Worm (Caenorhabditis elegans) whole organism, dauer: ENCODE data around the gene frpr-8.
"Not testable (repeated sequence)": the region's sequence is repeated elsewhere in the genome, so short reads cannot be mapped to it uniquely, and the experiment has no call there.

ENCODE experiments used
- unc-62 ChIP-seq: sonication (generic microtip); optimal IDR thresholded peaks from 2 replicates; lab custom pipeline; 2017; ENCODE audit warnings: missing biosample characterization, missing genetic modification reagents, missing genetic modification characterization

The frpr-8 gene

DNA sequence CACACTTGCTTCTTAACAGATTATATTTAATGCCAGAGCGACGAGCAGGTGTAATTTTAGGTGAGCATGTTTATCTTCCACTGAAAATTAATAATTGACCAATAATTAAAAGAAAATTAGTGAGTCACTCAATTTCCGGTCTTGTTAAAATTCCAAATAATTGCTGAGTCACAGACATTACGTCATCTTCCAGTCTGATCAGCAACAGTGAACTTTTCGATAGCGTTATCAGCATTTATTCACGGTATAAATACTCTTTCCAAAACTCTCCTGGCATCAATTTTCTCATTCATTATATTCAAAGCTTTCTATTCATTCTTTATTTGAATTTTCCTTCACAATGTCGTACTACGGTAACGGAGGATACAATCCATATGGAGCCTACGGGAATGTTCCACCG is 11.8 kb downstream of the frpr-8 start, which contains the start of gene kreg-1:
Gene kreg-1 (plus strand): TSS at position 341 of the 400 bp plus-strand sequence.
- no peak for TF ChIP-seq unc-62

DNA sequence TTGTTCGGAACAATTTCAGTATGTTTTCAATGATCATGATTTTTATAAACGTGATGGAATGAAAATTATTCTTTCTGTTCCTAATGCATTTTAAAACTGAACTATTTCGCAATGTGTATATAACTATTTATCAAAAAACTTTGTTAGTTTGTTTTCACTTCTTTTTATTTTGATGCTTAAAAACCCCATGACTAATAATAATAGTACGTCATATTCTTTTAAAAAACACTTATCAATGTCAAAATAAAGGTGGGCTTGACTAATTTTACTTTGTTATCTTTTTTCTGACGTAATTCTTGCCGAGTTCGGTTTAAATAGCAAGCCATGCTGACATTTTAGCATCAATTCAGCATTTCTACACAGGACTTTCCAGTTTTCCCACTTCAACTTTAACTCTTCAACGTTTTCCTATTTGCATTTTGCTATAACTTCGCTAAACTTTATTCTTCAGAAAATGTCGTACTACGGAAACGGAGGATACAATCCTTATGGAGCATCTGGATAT is 13.6 kb downstream of the frpr-8 start, which contains the start of gene F53A9.1:
Gene F53A9.1 (plus strand): TSS at position 455 of the 505 bp plus-strand sequence.
- TF ChIP-seq unc-62: no peak

DNA sequence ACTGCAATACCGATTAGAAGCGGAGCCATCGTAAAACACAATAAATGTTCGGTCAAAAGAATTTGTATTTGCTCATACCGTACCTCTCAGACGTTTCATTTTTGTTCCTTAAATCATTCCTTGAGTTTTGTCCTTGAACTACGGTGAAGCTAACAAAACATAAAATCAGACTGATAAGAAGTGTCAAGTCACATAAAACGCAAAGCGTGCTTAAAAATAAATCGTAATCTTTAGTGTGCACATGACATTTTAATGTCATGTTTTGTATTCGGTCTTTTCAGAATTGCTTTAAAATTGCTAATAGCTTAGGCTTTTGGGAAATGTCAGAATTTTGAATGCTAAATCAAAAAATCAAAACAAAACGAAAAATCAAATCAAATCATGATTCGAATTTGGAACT is 15.0 kb downstream of the frpr-8 start:
- TF ChIP-seq unc-62: no peak

DNA sequence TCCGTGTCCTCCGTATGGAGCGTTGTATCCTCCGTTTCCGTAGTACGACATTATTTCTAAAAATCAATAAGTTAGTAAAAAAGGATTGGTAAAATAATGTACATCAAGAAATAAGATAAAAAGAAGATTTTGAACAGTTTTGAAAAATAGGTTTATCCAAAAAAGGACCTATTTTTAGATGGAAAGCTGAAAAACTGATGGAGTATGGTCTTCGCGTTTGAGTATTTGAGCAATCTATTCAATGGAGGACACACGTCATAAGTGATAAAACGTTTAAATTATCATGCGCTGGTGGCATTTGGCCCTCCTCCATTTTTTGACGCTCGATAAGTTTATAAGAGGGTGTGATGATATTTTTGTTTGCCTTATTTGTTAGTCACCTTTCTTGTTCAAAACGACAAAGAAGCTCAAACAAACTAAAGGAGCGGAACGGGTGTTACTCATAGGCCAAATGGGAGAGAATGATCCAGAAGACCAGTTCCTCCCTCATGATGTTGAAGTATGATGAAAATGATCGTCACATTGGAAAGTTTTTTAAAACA is 16.2 kb downstream of the frpr-8 start, which contains the start of gene F53A9.6:
Gene F53A9.6 (minus strand): TSS at position 51 of the 542 bp plus-strand sequence.
- no peak for TF ChIP-seq unc-62

DNA sequence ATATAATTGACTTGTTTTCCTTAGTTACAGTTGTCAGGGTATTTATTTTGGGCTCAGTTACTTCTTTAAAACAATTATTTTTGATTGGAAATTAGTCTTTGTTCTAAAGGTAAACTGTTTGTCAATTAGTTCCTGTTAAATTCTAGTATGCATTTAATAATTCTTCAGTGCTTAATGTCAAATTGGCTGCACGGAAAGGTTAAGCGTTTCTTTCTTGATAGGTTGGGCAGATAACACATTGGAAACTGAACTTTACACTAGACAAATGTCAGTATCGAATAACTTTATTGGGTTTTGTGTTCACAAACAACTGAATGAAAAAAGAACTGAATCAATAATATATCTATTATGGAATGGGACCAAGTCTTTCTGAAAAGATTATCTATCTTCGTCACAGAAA is 17.2 kb downstream of the frpr-8 start:
- no peak for TF ChIP-seq unc-62

DNA sequence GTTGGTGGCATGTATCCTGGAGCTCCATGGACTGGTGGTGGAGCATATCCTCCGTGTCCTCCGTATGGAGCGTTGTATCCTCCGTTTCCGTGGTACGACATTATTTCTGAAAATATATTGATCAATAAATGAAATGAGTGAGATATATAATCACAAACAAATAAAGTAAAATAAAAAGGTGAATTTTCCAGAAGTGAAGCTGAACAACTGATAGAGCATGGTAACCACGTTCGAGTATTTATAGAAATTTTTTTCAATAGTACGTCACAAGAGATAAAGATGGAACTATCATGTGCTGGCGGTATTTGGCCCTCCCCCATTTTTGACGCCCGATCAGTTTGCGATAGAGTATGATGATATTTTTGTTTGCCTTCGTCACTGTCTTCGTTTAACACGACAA is 19.2 kb downstream of the frpr-8 start, which contains the start of gene F53A9.7:
Gene F53A9.7 (minus strand): TSS at position 101 of the 400 bp plus-strand sequence.
- TF ChIP-seq unc-62: no peak

DNA sequence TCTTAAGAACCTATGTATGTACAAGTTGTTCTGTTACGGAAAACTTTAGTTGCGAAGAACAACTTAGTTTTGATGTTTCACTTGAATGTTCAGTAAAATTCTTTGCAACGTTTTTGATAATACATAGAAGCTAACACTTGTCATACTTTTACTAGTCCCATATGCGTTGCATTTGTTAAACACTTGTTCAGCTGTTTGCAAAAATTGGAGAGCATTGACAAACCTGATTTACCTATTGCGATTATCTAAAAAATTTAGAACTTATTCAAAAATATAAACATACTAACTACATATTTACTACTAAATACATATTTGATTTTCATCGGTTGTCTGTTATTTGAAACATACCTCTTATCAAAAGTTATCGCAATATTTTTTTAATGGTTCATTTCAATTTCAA is 20.5 kb downstream of the frpr-8 start:
- TF ChIP-seq unc-62: no peak

DNA sequence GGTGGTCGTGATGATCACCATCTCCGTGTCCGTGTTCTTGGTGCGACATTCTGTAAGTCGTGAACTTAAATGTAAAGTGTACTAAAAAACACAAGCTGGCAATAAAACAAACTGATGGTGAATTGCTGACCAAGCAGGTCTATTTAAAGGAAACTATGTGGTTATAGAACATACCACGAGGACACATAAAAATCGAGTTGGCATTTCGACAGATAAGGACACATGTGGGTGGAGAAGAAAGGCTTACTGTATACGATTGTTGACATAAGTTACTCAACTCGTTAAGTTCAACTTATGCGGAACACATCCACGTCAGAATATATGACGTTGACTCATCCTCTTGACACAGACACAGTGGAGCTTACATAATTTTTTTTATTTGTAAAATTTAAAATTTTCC is 21.2 kb downstream of the frpr-8 start, which contains the start of gene F53A9.8:
Gene F53A9.8 (minus strand): TSS at position 49 of the 400 bp plus-strand sequence.
- no peak for TF ChIP-seq unc-62

DNA sequence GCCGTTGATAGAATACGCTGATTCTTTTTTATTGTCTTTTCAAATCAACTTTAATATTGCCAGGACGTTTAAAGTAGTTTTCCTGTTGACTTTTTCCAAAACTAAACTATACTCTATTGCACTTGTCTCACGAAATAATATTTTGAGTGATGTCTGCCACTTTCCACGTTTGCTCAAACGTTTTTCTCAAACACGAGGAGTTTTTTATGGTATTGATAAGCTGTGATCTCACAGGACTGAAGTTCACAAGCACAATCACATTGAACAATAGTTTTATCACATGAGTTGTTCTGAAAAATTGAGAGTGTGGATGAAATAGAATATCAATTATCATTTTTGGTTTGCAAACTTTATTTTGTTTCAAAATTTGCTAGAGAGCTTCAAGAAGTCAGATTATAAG is 22.3 kb downstream of the frpr-8 start:
- TF ChIP-seq unc-62: no peak

DNA sequence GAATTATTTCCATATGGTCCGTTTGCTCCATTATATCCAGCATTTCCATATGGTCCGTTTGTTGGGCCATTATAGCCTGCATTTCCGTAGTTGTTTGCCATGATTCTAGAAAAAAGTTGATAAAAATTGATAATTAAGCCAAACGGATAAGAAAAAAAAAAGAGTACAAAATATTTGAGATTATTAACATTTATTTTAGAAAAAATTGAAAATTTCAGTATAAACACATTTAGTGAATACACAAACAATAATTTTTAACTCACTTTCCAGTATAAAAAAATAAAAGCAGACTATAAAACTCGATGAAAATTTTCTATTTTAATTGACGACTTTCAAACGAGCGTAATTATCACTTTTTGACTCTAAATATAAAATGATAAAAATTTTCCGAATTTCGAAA is 23.0 kb downstream of the frpr-8 start, which contains the start of gene F53A9.9:
Gene F53A9.9 (minus strand): TSS at position 101 of the 400 bp plus-strand sequence.
- TF ChIP-seq unc-62: no peak

DNA sequence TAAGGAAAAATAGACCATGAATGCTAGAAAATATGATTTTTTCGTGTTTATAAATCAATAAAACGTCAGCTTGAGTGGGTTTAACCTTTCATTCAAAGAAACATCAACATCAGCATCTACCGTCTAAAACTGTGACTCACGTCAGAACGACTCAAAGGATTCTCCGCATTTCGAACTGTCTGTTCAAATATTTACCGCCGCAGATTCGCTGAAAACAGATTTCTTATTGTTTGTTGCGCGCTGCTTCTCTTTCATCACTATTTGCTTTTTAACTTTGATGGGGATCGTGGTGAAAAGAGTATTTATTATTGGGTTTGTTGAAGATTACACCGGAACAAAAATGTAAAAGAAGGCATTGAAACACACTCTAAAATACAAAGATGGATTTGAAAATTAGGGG is 23.7 kb downstream of the frpr-8 start:
- no peak for TF ChIP-seq unc-62

DNA sequence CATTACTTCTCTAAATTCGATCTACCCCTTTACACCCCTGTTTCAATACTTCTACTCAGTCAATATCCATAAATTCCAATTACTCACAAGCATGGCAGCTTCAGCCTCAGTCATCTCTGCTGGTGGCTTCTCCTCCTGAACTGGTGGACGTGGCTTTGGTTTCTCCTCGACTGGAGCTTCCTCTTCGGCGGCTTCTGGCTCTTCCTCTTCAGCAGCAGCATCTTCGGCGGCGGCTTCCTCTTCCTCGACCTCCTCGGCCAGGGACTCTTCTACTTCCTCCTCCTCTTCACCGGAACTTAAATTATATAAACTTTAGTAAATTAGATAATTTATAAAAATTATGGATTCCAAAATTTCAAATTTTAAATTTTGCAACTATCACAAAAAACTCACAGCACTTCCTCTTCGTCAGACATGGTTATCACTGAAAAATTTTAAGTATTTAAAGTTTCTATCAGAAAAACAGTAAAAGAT is 25.5 kb downstream of the frpr-8 start, which contains the start of gene tnt-2:
Gene tnt-2 (minus strand): TSS at position 424 of the 474 bp plus-strand sequence.
- TF ChIP-seq unc-62: no peak

DNA sequence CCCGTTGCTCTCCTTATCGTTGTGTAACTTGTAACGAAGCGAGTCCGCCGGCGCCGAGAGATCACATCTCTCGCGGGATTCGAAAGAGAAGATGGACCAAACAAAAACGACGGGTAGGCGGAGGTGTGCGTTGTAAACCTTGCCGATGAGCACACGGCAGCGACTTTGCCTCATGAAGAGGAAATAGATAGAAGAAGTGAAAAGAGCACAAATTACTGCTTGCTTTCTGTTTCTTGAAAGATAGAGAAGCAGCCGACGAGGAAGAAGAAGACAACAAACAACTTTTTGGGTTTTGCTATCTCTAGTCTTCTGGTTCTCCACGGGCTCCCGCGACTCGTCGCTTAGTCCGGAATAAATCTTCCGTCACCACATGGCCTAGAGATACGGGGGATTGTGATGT is 26.2 kb downstream of the frpr-8 start:
- no peak for TF ChIP-seq unc-62

DNA sequence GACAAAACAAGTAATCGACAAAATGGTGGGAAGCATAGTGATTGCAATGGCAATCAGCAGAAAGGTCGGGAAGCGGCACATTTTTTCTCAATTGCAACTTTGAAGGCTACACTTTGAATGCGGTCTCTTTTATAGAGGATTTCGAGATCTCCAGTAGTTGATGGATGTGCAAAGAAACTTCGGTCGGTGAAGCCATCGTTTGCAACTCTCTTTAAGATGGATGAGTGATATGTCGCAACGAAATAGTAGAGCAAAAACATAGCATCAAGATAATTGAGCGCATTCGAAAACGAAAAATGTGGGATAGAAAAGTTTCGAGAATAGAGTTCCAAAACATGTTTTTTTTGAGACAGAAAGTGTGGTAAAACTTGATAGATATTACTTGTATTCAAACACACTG is 29.7 kb downstream of the frpr-8 start, which contains the start of gene EGAP4.1:
Gene EGAP4.1 (minus strand): TSS at position 101 of the 400 bp plus-strand sequence.
- no peak for TF ChIP-seq unc-62

DNA sequence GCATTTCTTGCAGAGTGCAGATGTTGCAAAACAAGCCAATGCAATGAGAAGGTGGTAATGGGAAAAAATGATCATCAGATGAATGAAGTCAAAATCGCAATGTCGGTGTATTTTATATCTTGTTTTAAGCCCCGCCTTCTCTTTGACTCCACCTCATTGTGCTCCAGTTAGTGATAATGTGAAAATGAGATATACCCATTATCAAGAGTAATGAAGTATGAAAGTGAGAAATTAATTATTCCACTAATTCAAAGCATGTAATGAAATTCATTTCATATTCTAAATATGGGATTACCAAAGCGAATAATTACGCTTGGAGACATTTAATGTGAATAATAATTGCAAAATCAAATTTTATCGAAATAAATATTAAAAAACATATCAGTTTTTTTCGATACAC is 34.2 kb downstream of the frpr-8 start, which contains the start of gene M02D8.6:
Gene M02D8.6 (minus strand): TSS at position 101 of the 400 bp plus-strand sequence.
- not testable (repeated sequence) for TF ChIP-seq unc-62

DNA sequence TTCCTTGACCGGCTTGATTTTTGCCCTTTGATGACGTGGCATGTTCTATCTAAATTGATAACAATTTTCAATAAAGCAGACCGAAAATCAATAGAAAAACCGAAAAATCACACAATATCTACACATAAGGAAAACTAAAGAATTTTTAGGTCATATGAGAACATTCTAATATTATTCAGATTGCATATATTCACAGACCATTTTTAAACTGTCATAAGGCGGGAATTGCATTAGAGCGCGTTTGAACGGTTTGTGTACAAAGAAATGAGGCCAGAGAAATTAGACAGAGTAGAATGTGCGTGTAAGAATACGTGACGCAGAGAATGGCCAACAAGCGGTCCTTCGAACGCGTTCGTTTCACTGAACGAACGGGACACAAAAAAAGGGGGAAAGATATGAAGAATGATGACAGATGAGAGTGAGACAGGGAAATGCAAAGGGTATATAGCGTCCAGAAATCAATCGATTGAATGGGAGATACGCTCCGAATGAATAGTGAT is 39.4 kb downstream of the frpr-8 start, which contains the start of gene M02D8.3:
Gene M02D8.3 (minus strand): TSS at position 51 of the 500 bp plus-strand sequence.
- TF ChIP-seq unc-62: no peak

DNA sequence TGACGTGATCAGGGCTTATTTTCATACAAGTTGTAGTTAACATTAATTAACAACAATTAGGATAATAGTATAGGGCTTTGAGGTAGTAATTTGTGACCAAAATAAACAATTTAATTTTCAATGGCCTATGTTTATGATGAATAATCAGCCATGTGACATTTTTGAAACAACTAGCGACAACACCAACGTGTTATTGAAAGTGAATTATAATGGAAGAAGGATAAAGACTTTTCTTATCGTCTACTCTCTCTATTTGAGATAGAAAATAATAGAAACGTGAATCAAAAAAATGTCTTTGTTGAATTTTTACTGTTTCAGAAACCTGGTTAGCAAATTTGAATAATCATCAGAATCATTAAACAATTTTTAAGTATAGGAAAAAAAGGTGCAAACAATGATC is 40.2 kb downstream of the frpr-8 start:
- TF ChIP-seq unc-62: no peak

DNA sequence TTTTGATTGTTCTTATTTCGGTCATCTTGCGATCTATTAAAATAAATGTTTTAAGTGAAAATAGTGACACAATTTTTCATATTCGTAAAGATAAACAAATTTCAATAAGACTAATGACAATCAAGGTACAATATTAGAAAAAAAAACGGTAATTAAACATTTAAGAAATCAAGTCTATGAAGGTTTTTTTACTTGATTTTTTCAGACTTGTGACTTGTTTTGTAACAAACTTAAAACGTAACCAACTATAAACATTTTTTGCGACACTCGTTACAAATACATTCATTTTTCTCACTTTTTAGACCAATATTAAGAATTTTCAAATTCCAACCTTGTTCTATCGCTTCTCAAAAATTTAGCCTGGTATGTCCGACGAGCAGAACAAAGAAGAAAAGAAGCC is 41.8 kb downstream of the frpr-8 start, which contains the start of gene M02D8.2:
Gene M02D8.2 (plus strand): TSS at position 301 of the 400 bp plus-strand sequence.
- no peak for TF ChIP-seq unc-62
